Worm (Caenorhabditis elegans) whole organism, L3 larva: Measurements from ENCODE around the gene let-23.

Experiments used
- ama-1 ChIP-seq: fragments of 150-350 bp; optimal IDR thresholded peaks from 2 replicates; lab custom pipeline; 2018
- elt-1 ChIP-seq: fragments of 150-350 bp; optimal IDR thresholded peaks from 2 replicates; lab custom pipeline; 2014; ENCODE audit warnings: missing biosample characterization, missing genetic modification characterization
- elt-2 ChIP-seq: sonication (generic microtip); optimal IDR thresholded peaks from 2 replicates; lab custom pipeline; 2016; ENCODE audit warnings: missing genetic modification reagents, mild to moderate bottlenecking, missing genetic modification characterization, missing compliant biosample characterization
- fkh-10 ChIP-seq: sonication (generic microtip); optimal IDR thresholded peaks from 2 replicates; lab custom pipeline; 2017; ENCODE audit warnings: missing biosample characterization, missing genetic modification reagents, missing genetic modification characterization
- lin-39 ChIP-seq: fragments of 150-350 bp; optimal IDR thresholded peaks from 2 replicates; lab custom pipeline; 2018; ENCODE audit warnings: missing biosample characterization, missing genetic modification reagents, missing genetic modification characterization
- nhr-11 ChIP-seq: fragments of 150-350 bp; optimal IDR thresholded peaks from 2 replicates; lab custom pipeline; 2014; ENCODE audit warnings: missing biosample characterization, missing genetic modification characterization
- nhr-25 ChIP-seq: sonication (generic microtip); optimal IDR thresholded peaks from 2 replicates; lab custom pipeline; 2017; ENCODE audit warnings: missing biosample characterization, missing genetic modification characterization
- pqm-1 ChIP-seq: fragments of 150-350 bp; optimal IDR thresholded peaks from 2 replicates; lab custom pipeline; 2017; ENCODE audit warnings: missing biosample characterization, missing genetic modification characterization, inconsistent platforms
- unc-62 ChIP-seq: fragments of 150-350 bp; sonication (generic microtip); optimal IDR thresholded peaks from 4 replicates; lab custom pipeline; 2014; ENCODE audit warnings: missing biosample characterization, missing genetic modification reagents, missing genetic modification characterization

DNA sequence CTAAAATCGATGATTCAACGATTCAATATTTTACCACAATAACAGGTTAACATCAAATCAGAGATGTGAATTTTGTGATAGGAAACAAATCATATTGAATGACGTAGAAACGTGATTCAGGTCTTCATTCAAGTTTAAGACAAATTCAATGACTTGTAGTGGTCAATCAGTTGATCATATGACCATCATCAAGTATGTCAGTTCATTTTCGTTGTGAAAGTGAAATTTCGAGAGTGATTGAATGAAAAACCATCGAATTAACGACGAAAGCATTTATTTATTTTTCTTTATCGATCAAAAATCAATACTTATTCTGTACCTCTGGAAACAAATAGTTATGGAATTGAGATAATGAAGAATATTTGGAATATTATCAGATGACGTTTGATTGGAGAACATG is 54.2 kb downstream of the let-23 start:
- TF ChIP-seq nhr-11 (tag; lab: Kevin White, UChicago): no peak
- no peak for TF ChIP-seq unc-62 (GFP tag; lab: Kevin White, UChicago)
- TF ChIP-seq lin-39 (tag; lab: Kevin White, UChicago): no peak
- TF ChIP-seq elt-1 (tag; lab: Kevin White, UChicago): no peak
- TF ChIP-seq elt-2: no peak
- no peak for TF ChIP-seq pqm-1 (tag; lab: Kevin White, UChicago)
- TF ChIP-seq ama-1 (lab: Kevin White, UChicago): no peak
- no peak for TF ChIP-seq fkh-10 (GFP tag; lab: Kevin White, UChicago)
- TF ChIP-seq nhr-25: peak; percentile 19
